Worm (Caenorhabditis elegans): ENCODE measurements around the gene btb-19.

ce11 chrII:14496809-14497208 lies 25.1 kb downstream of the btb-19 start:
- peak; percentile 92 for TF ChIP-seq tab-1 (GFP tag; IDR thresholded peaks at IDR 0.05)
- TF ChIP-seq ztf-23 (GFP tag; IDR thresholded peaks at IDR 0.05): peak; percentile 92
- peak; percentile 87 for TF ChIP-seq T22C8.4 (GFP tag; IDR thresholded peaks at IDR 0.05)
- peak; percentile 92 for TF ChIP-seq cog-1 (tag; optimal IDR thresholded peaks at IDR 0.05)
- TF ChIP-seq med-1 (GFP tag; optimal IDR thresholded peaks at IDR 0.05; ENCODE audit: insufficient read depth): peak; percentile 72
- peak; percentile 88 for TF ChIP-seq klf-2 (GFP tag; conservative IDR thresholded peaks at IDR 0.05)
- TF ChIP-seq ztf-29 (GFP tag; IDR thresholded peaks at IDR 0.05): peak; percentile 90
- TF ChIP-seq flt-1 (GFP tag; IDR thresholded peaks at IDR 0.05): peak; percentile 96
- TF ChIP-seq ref-1 (GFP tag; conservative IDR thresholded peaks at IDR 0.05): peak; percentile 82
